Worm (Caenorhabditis elegans) whole organism, mixed stage, embryonic: Measurements from ENCODE around the gene T08D10.4.

Experiments
- elt-1 ChIP-seq: sonication (generic microtip); optimal IDR thresholded peaks from 2 replicates; lab custom pipeline; 2017; ENCODE audit warnings: missing genetic modification characterization, mild to moderate bottlenecking, missing compliant biosample characterization, antibody characterized with exemption, moderate library complexity, borderline replicate concordance; ENCODE audit not compliant: insufficient read depth
- mep-1 ChIP-seq: fragments of 150-350 bp; optimal IDR thresholded peaks from 2 replicates; lab custom pipeline; 2017; ENCODE audit warnings: missing biosample characterization, missing genetic modification reagents, missing genetic modification characterization, inconsistent platforms
- nhr-28 ChIP-seq: fragments of 150-350 bp; optimal IDR thresholded peaks from 2 replicates; lab custom pipeline; 2014; ENCODE audit warnings: missing biosample characterization, missing genetic modification characterization
- snpc-4 ChIP-seq: fragments of 150-350 bp; optimal IDR thresholded peaks from 2 replicates; lab custom pipeline; 2014; ENCODE audit warnings: missing biosample characterization, missing genetic modification characterization

- TF ChIP-seq elt-1 (no peak), nhr-28 (tag; lab: Kevin White, UChicago) (no peak), snpc-4 (tag; lab: Kevin White, UChicago) (no peak), mep-1 (no peak)
These were observed 21.6 kb downstream of the T08D10.4 start, which contains the start of gene dot-1.4 for ce11 chrX:11931559-11931958.
